Fruit fly (Drosophila melanogaster): ENCODE data around the gene Smyd4-2.

Gene Smyd4-2

DNA sequence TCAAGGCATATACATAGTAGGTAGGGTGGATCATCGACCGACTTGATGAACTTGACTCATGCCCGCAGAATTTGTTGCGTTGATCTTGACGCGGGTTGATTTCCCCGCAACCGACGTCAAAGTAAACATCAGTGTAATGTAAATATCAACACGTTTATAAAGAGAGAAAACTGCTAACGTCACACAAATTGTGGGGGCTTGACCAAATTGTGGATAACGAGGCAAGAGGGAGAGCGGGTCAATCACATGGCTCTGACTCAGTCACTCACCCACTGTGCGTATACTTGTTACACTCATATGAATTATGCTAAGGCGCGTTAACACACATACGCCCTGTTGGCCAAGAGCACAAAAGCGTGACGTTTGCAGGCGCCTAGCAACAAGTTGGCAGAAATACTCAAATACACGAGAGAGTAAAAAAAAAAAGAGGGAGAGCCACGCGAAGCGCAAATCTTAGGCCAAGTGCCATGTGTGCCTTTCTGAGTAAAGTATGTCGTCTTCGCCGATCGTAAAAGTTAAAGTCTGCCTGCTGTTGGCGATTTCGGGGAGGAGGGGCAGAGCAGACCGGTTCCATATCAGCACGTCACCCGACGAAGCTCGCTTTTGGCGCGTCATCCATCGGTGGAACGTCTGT is 5.4 kb upstream of the Smyd4-2 start (continued):
- peak; percentile 93 for TF ChIP-seq CG7372 (GFP tag; IDR thresholded peaks at IDR 0.05)
- TF ChIP-seq CG2199 (GFP tag; IDR thresholded peaks at IDR 0.05) = peak; percentile 88
- peak; percentile 87 for TF ChIP-seq bcd (GFP tag; optimal IDR thresholded peaks at IDR 0.05)
- TF ChIP-seq CG16863 (GFP tag; optimal IDR thresholded peaks at IDR 0.05) = peak; percentile 88
- TF ChIP-seq lab (GFP tag; optimal IDR thresholded peaks at IDR 0.05) = peak; percentile 98
- TF ChIP-seq CG14050 (GFP tag; IDR thresholded peaks at IDR 0.05) = peak; percentile 90
- peak; percentile 75; the same call in 1 of the 2 replicates for TF ChIP-seq MBD-R2 (GFP tag; IDR thresholded peaks at IDR 0.05)
- TF ChIP-seq CG11504 (tag; optimal IDR thresholded peaks at IDR 0.05) = peak; percentile 28
- TF ChIP-seq Nf-YC (tag; optimal IDR thresholded peaks at IDR 0.05) = peak; percentile 71
- peak; percentile 71 for TF ChIP-seq zfh2 (GFP tag; optimal IDR thresholded peaks at IDR 0.05)
- TF ChIP-seq sob (GFP tag; IDR thresholded peaks at IDR 0.05) = peak; percentile 95
- TF ChIP-seq chinmo (GFP tag; IDR thresholded peaks at IDR 0.05; ENCODE audit: partially characterized antibody) = peak; percentile 95; the same call in 3 of the 4 replicates
- TF ChIP-seq hth (optimal IDR thresholded peaks at IDR 0.05) = no peak
- TF ChIP-seq Gug (GFP tag; IDR thresholded peaks at IDR 0.05) = peak; percentile 31; the same call in 1 of the 4 replicates
- no peak for TF ChIP-seq CG7963 (GFP tag; IDR thresholded peaks at IDR 0.05; ENCODE audit: partially characterized antibody)
- peak; percentile 99 for TF ChIP-seq kay (GFP tag; optimal IDR thresholded peaks at IDR 0.05)
- TF ChIP-seq Nf-YB (GFP tag; optimal IDR thresholded peaks at IDR 0.05) = peak; percentile 44
- TF ChIP-seq CG8359 (GFP tag; optimal IDR thresholded peaks at IDR 0.05; ENCODE audit: borderline replicate concordance) = peak; percentile 46
- TF ChIP-seq chif (GFP tag; optimal IDR thresholded peaks at IDR 0.05) = peak; percentile 71 to 85
- no peak for TF ChIP-seq Stat92E (GFP tag; optimal IDR thresholded peaks at IDR 0.05)
- peak; percentile 92 for TF ChIP-seq odd (GFP tag; optimal IDR thresholded peaks at IDR 0.05)
- no peak for TF ChIP-seq tll (GFP tag; optimal IDR thresholded peaks at IDR 0.05)
- TF ChIP-seq CG17359 (tag; optimal IDR thresholded peaks at IDR 0.05) = peak; percentile 94
- peak; percentile 91 for TF ChIP-seq CG13624 (GFP tag; optimal IDR thresholded peaks at IDR 0.05)
- TF ChIP-seq CG1529 (GFP tag; optimal IDR thresholded peaks at IDR 0.05) = peak; percentile 84
- TF ChIP-seq h (optimal IDR thresholded peaks at IDR 0.05) = no peak
- peak; percentile 91 for TF ChIP-seq disco-r (GFP tag; optimal IDR thresholded peaks at IDR 0.05)
- no peak for TF ChIP-seq mld (GFP tag; IDR thresholded peaks at IDR 0.05; ENCODE audit: partially characterized antibody)
- TF ChIP-seq klu (GFP tag; IDR thresholded peaks at IDR 0.05) = peak; percentile 62
- peak; percentile 94 for TF ChIP-seq Hey (tag; optimal IDR thresholded peaks at IDR 0.05)
- TF ChIP-seq pan (optimal IDR thresholded peaks at IDR 0.05) = no peak
- TF ChIP-seq pan (GFP tag; optimal IDR thresholded peaks at IDR 0.05 in 1 of 2, IDR thresholded peaks at IDR 0.05 in 1 of 2) = peak in 1 of 2 experiments; percentile 91
- peak; percentile 97 for TF ChIP-seq CG14014 (GFP tag; IDR thresholded peaks at IDR 0.05)
- peak; percentile 61 for TF ChIP-seq kni (GFP tag; optimal IDR thresholded peaks at IDR 0.05)
- TF ChIP-seq croc (GFP tag; conservative IDR thresholded peaks at IDR 0.05) = no peak; the same call in 2 of the 3 replicates
- no peak for TF ChIP-seq CG1832 (GFP tag; optimal IDR thresholded peaks at IDR 0.05)
- TF ChIP-seq CG17186 (GFP tag; optimal IDR thresholded peaks at IDR 0.05) = peak; percentile 1
- TF ChIP-seq tup (GFP tag; optimal IDR thresholded peaks at IDR 0.05) = peak; percentile 92
- TF ChIP-seq CG12744 (GFP tag; optimal IDR thresholded peaks at IDR 0.05) = peak; percentile 93
- peak; percentile 95 for TF ChIP-seq CG1792 (GFP tag; optimal IDR thresholded peaks at IDR 0.05)
- peak; percentile 81 for TF ChIP-seq run (tag; optimal IDR thresholded peaks at IDR 0.05)
- TF ChIP-seq twi (tag; optimal IDR thresholded peaks at IDR 0.05) = peak; percentile 17
- peak; percentile 86 for TF ChIP-seq gcm (GFP tag; optimal IDR thresholded peaks at IDR 0.05)
- peak; percentile 94 for TF ChIP-seq CG3281 (GFP tag; optimal IDR thresholded peaks at IDR 0.05)
- TF ChIP-seq Hmr (GFP tag; optimal IDR thresholded peaks at IDR 0.05) = peak; percentile 98
- peak; percentile 87 for TF ChIP-seq Sox102F (GFP tag; optimal IDR thresholded peaks at IDR 0.05)
- TF ChIP-seq CG5245 (GFP tag; optimal IDR thresholded peaks at IDR 0.05) = peak; percentile 72
- TF ChIP-seq dmrt11E (tag; optimal IDR thresholded peaks at IDR 0.05) = no peak
- TF ChIP-seq Sry-β (GFP tag; optimal IDR thresholded peaks at IDR 0.05) = no peak
